Worm (Caenorhabditis elegans): ENCODE measurements around the gene tag-123.

Gene tag-123

DNA sequence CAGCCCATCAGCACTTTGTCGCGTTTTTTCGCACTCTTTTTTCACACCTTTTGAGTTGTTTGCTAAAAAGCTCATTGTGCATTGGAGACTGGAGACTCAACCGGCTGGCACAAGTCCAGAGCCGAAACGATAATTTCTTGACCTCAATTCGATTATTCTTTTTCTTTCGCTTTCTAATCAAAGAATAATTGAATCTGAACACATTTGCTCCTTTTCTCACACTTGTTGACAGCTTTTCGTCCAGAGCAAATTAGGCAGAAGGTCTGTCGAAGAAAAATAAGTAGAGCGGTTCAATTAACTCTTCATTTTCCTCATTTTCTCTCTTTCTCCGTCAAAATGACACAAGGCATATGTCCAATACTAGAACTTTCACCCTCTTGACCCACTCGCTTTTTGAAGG, 23.1 kb upstream of the tag-123 start:
- TF ChIP-seq ztf-11 (tag; optimal IDR thresholded peaks at IDR 0.05) (no peak), lsy-12 (tag; optimal IDR thresholded peaks at IDR 0.05) (no peak), mml-1 (tag; optimal IDR thresholded peaks at IDR 0.05) (no peak), unc-39 (tag; optimal IDR thresholded peaks at IDR 0.05) (no peak), nhr-77 (tag; optimal IDR thresholded peaks at IDR 0.05) (no peak), fos-1 (tag; optimal IDR thresholded peaks at IDR 0.05) (no peak), nhr-237 (tag; optimal IDR thresholded peaks at IDR 0.05) (no peak), lin-15B (tag; optimal IDR thresholded peaks at IDR 0.05) (no peak), sea-2 (GFP tag; optimal IDR thresholded peaks at IDR 0.05) (no peak), daf-12 (tag; optimal IDR thresholded peaks at IDR 0.05) (no peak), nhr-67 (tag; optimal IDR thresholded peaks at IDR 0.05) (no peak), unc-62 (GFP tag; optimal IDR thresholded peaks at IDR 0.05) (no peak), ceh-82 (tag; optimal IDR thresholded peaks at IDR 0.05) (no peak)

DNA sequence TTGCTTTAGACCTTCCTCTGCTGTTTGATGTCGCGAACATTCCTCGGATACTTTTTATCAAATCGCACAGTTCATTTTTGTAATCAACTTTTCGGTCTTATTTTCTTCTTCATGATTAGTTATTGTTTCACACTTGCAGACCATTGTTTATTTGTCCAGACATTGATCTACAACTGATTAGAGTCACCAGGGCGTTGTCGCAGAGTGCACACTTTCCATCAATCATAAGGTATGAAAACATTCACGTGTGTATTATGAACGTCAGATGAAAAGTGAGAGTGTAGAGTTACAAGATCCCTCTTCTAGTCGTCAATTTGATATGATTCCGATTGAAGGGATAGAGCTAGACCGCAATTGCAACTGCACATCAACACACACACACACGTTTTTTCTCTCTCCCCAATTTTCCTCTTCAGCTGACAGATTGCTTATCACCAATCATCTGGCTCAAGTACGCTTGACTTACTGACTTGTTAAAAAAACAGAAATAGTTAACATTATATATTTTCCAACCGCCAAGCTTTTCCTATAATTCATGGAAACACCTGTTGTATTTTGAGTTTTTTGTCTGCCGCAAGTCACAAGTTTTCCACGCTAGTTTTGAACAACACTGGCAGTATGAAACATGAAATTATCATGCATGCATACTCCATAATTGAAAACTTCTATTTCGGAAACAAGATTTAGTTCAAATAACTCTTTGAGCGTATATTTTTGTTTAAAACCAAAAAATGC, 18.3 kb upstream of the tag-123 start:
- TF ChIP-seq pha-4 (tag; optimal IDR thresholded peaks at IDR 0.05) (peak; percentile 21), ztf-11 (tag; optimal IDR thresholded peaks at IDR 0.05) (no peak), ceh-9 (tag; optimal IDR thresholded peaks at IDR 0.05) (no peak), pqm-1 (tag; optimal IDR thresholded peaks at IDR 0.05) (peak; percentile 51), tbx-2 (tag; optimal IDR thresholded peaks at IDR 0.05) (no peak), egl-5 (tag; optimal IDR thresholded peaks at IDR 0.05) (no peak), unc-39 (tag; optimal IDR thresholded peaks at IDR 0.05) (no peak), nhr-28 (tag; optimal IDR thresholded peaks at IDR 0.05) (no peak), lsy-12 (tag; optimal IDR thresholded peaks at IDR 0.05) (no peak), nfya-1 (tag; optimal IDR thresholded peaks at IDR 0.05; ENCODE audit: insufficient read depth) (no peak), unc-62 (GFP tag; optimal IDR thresholded peaks at IDR 0.05) (no peak), nhr-237 (tag; optimal IDR thresholded peaks at IDR 0.05) (no peak), nhr-12 (tag; optimal IDR thresholded peaks at IDR 0.05) (no peak), nhr-67 (tag; optimal IDR thresholded peaks at IDR 0.05) (no peak), hmg-11 (tag; optimal IDR thresholded peaks at IDR 0.05) (no peak), R02D3.7 (tag; optimal IDR thresholded peaks at IDR 0.05) (no peak), elt-2 (tag; optimal IDR thresholded peaks at IDR 0.05) (peak; percentile 37), aly-2 (tag; optimal IDR thresholded peaks at IDR 0.05) (no peak), ztf-4 (tag; optimal IDR thresholded peaks at IDR 0.05) (no peak)

DNA sequence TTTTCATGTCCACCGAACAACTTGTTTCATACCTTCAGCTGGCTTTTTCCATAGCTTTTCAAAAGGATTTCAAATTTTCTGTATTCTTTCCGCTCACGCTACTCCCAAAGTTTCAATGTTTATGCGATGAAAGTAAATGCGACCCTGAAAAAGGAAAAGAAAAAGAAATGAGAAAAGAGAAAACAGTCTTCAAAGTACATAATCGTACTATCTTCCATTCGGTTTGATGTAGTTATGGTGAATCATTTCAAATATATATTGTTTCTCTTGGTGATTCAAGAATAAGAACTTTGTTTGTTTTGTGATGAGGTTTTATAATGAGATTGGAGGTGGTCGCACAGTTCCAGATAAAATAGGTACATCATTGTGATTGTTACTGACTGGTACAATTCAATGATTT, 16.9 kb upstream of the tag-123 start:
- no peak for TF ChIP-seq nhr-11 (tag; optimal IDR thresholded peaks at IDR 0.05)
- TF ChIP-seq egl-5 (tag; optimal IDR thresholded peaks at IDR 0.05): no peak
- no peak for TF ChIP-seq ama-1 (optimal IDR thresholded peaks at IDR 0.05)
- no peak for TF ChIP-seq nhr-43 (tag; optimal IDR thresholded peaks at IDR 0.05; ENCODE audit: poor library complexity, severe bottlenecking)

DNA sequence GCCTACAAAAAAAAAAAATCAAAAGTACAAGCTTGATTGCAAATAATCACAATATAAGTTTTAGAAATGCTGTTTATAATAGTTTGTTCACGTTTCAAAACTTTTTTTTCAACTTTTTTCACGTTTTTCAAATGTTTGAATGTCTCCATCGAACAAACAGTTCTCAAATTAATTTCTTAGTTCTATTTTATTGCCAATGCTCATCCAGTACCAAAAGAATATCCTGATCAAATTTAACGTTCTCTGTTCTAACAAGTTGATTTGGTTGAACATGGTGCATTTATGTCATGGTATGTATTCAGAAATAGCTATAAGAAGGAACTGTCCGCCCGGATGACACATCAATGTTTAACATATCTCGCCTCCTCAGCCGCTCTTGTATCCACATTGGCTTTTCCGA, 10.5 kb upstream of the tag-123 start, which contains the start of gene kin-9:
Gene kin-9 (plus strand): TSS at position 301 of the 400 bp plus-strand sequence.
- TF ChIP-seq ceh-28 (tag; optimal IDR thresholded peaks at IDR 0.05) (no peak), fkh-10 (GFP tag; optimal IDR thresholded peaks at IDR 0.05) (no peak), hmg-11 (tag; optimal IDR thresholded peaks at IDR 0.05) (no peak), nhr-28 (tag; optimal IDR thresholded peaks at IDR 0.05) (no peak), daf-12 (tag; optimal IDR thresholded peaks at IDR 0.05) (no peak), nhr-11 (tag; optimal IDR thresholded peaks at IDR 0.05) (no peak), tbx-2 (tag; optimal IDR thresholded peaks at IDR 0.05) (no peak), ceh-9 (tag; optimal IDR thresholded peaks at IDR 0.05) (no peak), nhr-77 (tag; optimal IDR thresholded peaks at IDR 0.05) (no peak), unc-62 (GFP tag; optimal IDR thresholded peaks at IDR 0.05) (no peak), nhr-25 (tag; optimal IDR thresholded peaks at IDR 0.05) (no peak), sea-2 (GFP tag; optimal IDR thresholded peaks at IDR 0.05) (no peak), lsy-12 (tag; optimal IDR thresholded peaks at IDR 0.05) (no peak), eor-1 (tag; optimal IDR thresholded peaks at IDR 0.05) (no peak), nfya-1 (tag; optimal IDR thresholded peaks at IDR 0.05; ENCODE audit: insufficient read depth) (no peak), unc-39 (tag; optimal IDR thresholded peaks at IDR 0.05) (no peak), ama-1 (optimal IDR thresholded peaks at IDR 0.05) (no peak), nhr-67 (tag; optimal IDR thresholded peaks at IDR 0.05) (no peak)

DNA sequence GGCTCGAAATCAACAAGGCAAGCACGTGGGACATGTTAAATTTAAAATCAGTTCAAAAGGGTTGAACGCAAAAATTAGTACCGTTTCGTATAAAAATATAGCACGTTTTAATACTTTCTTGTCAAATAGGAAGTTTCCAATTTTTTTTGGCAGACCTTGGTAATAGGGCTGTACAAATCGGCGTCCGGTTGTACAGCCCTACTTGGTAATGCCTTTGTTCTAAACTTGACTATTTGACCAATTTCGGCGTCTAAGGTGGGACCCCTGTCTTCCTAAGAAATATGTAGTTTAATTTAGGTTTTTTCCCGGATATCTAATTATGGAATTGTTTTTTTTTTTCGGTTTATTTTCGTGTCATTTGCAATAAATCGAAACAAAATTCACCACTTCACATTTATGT, 7.6 kb upstream of the tag-123 start:
- TF ChIP-seq nhr-25 (tag; optimal IDR thresholded peaks at IDR 0.05) (no peak), elt-3 (tag; optimal IDR thresholded peaks at IDR 0.05) (no peak), jun-1 (tag; optimal IDR thresholded peaks at IDR 0.05) (no peak), snpc-4 (tag; optimal IDR thresholded peaks at IDR 0.05) (no peak), mdl-1 (tag; optimal IDR thresholded peaks at IDR 0.05) (no peak), nfya-1 (tag; optimal IDR thresholded peaks at IDR 0.05; ENCODE audit: insufficient read depth) (no peak), ZK546.5 (tag; optimal IDR thresholded peaks at IDR 0.05) (no peak), nhr-11 (tag; optimal IDR thresholded peaks at IDR 0.05) (no peak), daf-12 (tag; optimal IDR thresholded peaks at IDR 0.05) (no peak)

Data from whole organism, L3 larva.